Worm (Caenorhabditis elegans) whole organism, dauer: ENCODE measurements around the gene kmo-1.

Experiments
- unc-62 ChIP-seq: sonication (generic microtip); optimal IDR thresholded peaks from 2 replicates; lab custom pipeline; 2017; ENCODE audit warnings: missing biosample characterization, missing genetic modification reagents, missing genetic modification characterization

The kmo-1 gene

DNA sequence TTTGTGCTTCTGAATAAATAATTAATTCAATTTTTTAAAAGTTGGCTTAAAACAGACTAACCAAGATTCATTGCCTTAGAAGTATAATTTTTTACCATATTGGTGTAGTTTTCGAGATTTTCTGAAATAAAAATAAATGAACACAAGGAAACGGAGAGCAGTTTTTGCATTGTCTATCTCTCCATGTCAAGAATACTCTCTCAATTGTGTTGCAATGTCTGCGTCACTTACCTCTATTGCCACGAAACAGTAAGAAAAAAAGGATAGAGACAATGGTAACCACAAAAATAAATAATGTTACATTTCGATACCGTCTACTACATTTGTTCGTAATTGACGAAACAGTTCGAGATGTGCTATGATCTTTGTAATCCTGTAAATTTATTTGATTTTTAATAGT lies 12.6 kb upstream of the kmo-1 start, which contains the start of gene R07B7.10:
R07B7.10 (plus strand) TSS at position 285 of the 400 bp plus-strand sequence.
- TF ChIP-seq unc-62 = no peak

- no peak for TF ChIP-seq unc-62
Observed at ce11 chrV:12080274-12080673, 10.0 kb upstream of the kmo-1 start, which contains the start of gene R07B7.9. TSS of gene R07B7.9 (minus strand) at chrV:12080374.

DNA sequence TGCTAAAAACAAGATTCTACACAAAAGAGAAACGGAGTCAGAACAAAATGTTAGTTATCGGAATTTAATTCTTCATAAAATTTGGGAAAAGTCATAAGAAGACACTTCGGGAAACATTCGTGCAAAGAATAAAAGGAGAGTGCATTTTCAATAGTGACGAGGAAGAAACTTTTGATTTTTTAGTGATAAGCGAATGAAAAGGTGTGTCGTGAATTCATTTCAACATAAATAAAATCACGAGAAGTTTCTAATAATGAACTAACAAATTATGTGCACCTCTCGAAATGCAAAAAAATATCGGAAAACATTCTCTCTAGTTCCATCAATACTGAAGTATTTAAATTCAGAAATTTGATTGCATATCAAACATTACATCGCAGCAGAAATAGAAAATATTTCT lies 5.7 kb upstream of the kmo-1 start:
- TF ChIP-seq unc-62 = no peak

ce11 chrV:12074886-12075285 lies 4.6 kb upstream of the kmo-1 start, which contains the start of gene R07B7.6:
TSS of gene R07B7.6 (minus strand) at chrV:12074986.
- no peak for TF ChIP-seq unc-62

DNA sequence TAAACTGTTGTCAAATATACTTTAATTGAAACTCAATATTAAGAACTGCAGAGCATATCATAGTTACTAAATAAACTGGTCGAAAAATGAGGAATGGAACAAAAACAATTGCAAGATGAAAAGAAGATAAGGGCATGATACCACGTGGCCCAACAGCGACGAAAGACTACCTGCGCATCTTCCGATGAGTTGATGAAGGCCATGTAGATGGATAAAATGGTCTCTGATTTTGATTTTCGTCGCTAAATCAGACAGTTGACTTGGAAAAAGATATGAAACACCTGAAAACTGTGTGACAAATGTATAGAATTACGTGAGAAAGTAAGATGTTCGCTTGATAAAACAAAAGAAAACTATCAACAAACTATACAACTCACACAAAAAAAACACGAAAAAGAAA lies 1.2 kb upstream of the kmo-1 start:
- no peak for TF ChIP-seq unc-62

DNA sequence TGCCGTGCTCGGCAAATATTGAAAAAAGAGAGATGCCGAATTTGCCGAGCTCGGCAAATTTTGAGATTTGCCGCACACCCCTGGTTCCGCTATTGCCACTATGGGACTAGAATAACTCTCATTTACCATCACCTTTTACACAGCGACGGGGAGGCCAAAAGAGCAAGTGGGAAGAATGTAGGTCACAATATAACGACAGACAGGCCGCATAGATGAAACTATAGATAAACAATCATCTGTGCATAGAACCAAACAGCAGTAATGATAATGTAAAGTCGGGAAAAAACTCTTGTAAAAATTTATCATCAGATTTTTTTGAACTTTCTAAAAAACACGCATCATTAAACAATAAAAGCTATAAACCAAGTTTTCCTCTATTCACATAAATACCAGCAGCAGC lies 1.9 kb downstream of the kmo-1 start, which contains the start of gene kmo-2:
kmo-2 (minus strand) TSS at position 101 of the 400 bp plus-strand sequence.
- no peak for TF ChIP-seq unc-62

DNA sequence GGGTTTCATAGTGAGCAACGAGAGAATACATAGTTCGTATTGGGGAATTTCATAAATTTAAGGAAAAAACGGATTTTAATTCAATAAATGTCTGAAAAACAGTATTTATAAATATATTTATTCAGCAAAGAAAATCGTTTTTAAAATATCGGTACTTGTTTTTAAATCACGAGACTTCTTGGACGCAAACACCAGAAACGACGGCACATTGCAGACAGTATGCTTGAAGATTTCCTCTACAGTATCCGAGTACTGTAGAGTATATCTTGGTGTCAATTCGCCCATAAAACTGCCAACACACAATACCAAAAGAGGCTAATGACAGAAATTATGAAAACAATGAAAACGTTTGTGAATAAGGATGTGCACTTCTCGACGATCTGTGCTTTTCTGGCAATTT lies 4.5 kb downstream of the kmo-1 start:
- TF ChIP-seq unc-62 = no peak

DNA sequence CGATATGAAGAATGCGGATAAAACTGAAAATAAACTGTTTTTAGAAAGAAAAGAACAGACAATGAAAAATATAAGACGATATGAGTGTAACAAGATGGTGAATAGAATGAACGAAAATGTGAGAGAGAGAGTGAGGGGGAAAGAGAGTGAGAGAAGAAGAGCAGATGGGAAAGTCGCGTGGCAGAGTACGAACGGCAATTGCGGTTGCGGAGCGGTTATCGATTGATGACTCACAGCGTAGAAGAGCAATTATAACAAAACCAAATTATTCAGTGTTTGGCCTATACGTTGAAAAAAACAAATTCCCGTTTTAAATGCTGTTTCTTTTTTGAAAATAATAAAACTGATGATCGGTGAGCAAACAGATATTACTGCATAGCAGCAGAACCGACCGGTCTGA lies 5.0 kb downstream of the kmo-1 start, which contains the start of gene pqn-53:
pqn-53 (minus strand) TSS at position 23 of the 400 bp plus-strand sequence.
- no peak for TF ChIP-seq unc-62

- TF ChIP-seq unc-62 = no peak
Observed at ce11 chrV:12063036-12063435, 7.3 kb downstream of the kmo-1 start, which contains the start of gene clh-6. TSS of gene clh-6 (minus strand) at chrV:12063368.

DNA sequence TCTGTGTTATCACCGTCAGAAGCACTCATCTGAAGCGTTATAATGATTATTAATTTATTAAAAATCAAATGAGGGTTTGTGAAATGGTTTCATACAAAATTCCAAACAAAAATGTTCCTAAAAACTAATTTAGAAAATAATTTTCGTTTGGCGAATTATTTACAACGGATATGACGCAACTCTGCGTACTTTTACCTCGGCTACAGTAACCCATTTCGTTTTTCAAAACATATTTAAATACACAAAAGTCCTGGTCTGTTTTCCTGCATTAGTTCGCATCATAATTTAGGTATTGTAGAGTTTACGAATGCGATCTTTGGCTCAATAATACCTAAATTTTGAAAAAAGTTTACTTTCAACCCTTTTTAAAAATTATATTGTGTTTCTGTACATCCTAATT lies 10.6 kb downstream of the kmo-1 start, which contains the start of gene R07B7.2:
R07B7.2 (minus strand) TSS at position 35 of the 400 bp plus-strand sequence.
- TF ChIP-seq unc-62 = no peak

- no peak for TF ChIP-seq unc-62
Observed at ce11 chrV:12053598-12053997, 16.7 kb downstream of the kmo-1 start, which contains the start of gene F10C2.7. TSS of gene F10C2.7 (plus strand) at chrV:12053898.

ce11 chrV:12048445-12048844 lies 21.9 kb downstream of the kmo-1 start, which contains the start of gene dars-2:
TSS of gene dars-2 (plus strand) at chrV:12048745.
- no peak for TF ChIP-seq unc-62

DNA sequence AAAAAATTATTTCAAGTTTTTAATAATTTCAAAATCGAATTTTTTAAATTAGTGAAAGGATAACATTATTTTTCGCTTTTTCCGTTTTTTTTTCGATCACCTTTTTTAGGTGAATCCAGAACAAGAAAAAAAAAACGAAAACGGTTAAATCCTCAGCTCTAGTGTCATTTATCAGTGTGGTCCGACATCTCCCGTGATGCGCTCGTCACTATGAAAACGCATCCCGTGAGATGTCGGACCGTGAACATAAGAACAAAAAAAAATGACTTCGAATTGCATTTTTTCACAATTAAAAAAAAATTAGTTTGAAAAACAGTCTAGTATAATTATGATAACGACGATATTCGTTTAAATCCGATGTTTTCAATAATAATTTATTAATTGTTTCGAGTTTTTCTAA lies 22.6 kb downstream of the kmo-1 start:
- no peak for TF ChIP-seq unc-62

DNA sequence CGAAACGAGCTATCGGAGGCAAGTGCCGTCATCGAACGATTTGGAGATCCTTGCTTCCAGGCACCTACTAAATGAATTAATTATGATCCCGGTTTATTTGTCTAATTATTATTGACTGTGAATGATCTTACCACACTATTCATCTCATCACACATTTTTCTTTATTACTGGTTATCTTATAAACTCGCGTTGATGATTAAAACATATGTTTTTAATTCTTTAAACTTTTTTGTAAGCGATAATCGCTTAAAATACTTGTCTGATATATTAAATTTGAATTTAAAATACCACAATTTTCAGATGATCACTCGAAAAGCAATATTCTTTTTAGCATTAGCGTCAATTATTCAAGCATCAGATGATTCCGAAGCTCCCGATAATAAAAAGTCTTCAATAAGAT lies 25.2 kb downstream of the kmo-1 start, which contains the start of gene F10C2.5:
F10C2.5 (plus strand) TSS at position 301 of the 400 bp plus-strand sequence.
- no peak for TF ChIP-seq unc-62

- TF ChIP-seq unc-62 = no peak
Observed at ce11 chrV:12040823-12041606, 29.3 kb downstream of the kmo-1 start, which contains the start of the genes kup-1 and F10C2.4. TSS of gene kup-1 (minus strand) at chrV:12040873. TSS of gene F10C2.4 (plus strand) at chrV:12041556.

DNA sequence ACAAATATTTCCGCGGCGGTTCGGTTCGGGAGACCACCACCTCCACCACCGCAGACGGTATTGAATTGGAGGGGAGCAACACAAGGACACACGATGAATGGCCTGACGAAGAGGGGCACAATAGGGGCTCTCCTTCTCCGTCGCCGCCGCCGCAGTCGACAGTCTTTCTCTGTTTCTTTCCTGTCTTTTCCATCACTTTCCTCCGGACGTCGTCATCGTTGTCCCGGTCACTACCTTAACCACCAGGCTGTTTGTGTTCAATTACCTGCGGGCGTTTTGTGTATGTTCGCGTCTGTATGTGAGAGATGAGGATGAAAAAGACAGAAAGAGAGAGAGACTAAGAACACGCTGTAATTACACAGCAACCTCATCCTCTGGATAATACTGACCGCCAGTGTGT lies 30.6 kb downstream of the kmo-1 start:
- no peak for TF ChIP-seq unc-62

DNA sequence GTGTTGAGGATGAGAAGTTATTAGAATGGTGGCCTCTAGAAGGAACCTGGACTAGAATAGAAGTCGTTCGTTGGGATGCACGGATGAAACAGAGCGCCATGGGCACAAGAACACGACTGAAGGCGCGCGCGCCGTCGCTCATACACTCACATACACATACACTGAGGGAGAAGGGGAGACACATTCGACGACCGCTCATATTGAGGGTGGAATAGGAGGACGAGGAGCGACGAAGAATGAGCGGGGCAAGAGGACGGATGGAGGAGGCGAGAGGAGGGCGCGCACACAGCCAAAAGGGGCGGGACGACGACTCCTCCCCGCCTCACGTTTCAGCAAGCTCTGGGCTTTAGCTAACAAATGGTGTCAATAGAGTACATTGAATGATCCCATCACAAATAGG lies 31.5 kb downstream of the kmo-1 start:
- TF ChIP-seq unc-62 = no peak

- no peak for TF ChIP-seq unc-62
Observed at ce11 chrV:12038317-12038716, 32.0 kb downstream of the kmo-1 start.
